Worm (Caenorhabditis elegans) whole organism, young adult: ENCODE measurements around the gene npp-15.

Experiments
- C17E4.6 ChIP-seq: fragments of 200-800 bp; sonication (Bioruptor generic); IDR thresholded peaks from 2 replicates; pipeline ENCODE4 v1.3.6; 2022; ENCODE audit warnings: missing genetic modification reagents, missing genetic modification characterization, missing compliant biosample characterization
- D2030.7 ChIP-seq: fragments of 200-800 bp; sonication (Bioruptor generic); IDR thresholded peaks from 2 replicates; pipeline ENCODE4 v1.3.6; 2022; ENCODE audit warnings: missing genetic modification reagents, missing genetic modification characterization, missing compliant biosample characterization
- F23B12.7 ChIP-seq: sonication (generic microtip); optimal IDR thresholded peaks from 2 replicates; lab custom pipeline; 2017; ENCODE audit warnings: missing genetic modification characterization, mild to moderate bottlenecking, missing compliant biosample characterization, antibody characterized with exemption, moderate library complexity; ENCODE audit not compliant: insufficient read depth
- F33H1.4 ChIP-seq: fragments of 200-800 bp; sonication (Bioruptor generic); IDR thresholded peaks from 2 replicates; pipeline ENCODE4 v1.3.6; 2022; ENCODE audit warnings: missing genetic modification reagents, missing genetic modification characterization, missing compliant biosample characterization
- F37B4.10 ChIP-seq: fragments of 200-800 bp; sonication (Bioruptor generic); IDR thresholded peaks from 2 replicates; pipeline ENCODE4 v1.3.6; 2022; ENCODE audit warnings: missing genetic modification characterization, missing compliant biosample characterization
- K12H6.12 ChIP-seq: fragments of 200-800 bp; sonication (Bioruptor generic); optimal IDR thresholded peaks from 2 replicates; lab custom pipeline; 2018; ENCODE audit warnings: mild to moderate bottlenecking, missing genetic modification characterization, missing compliant biosample characterization
- Y53F4B.3 ChIP-seq: fragments of 200-800 bp; sonication (Bioruptor generic); IDR thresholded peaks from 2 replicates; pipeline ENCODE4 v1.3.6; 2022; ENCODE audit warnings: missing genetic modification reagents, missing genetic modification characterization, missing compliant biosample characterization
- Y56A3A.18 ChIP-seq: fragments of 200-800 bp; sonication (Bioruptor generic); IDR thresholded peaks from 2 replicates; pipeline ENCODE4 v1.3.6; 2022; ENCODE audit warnings: missing genetic modification reagents, missing genetic modification characterization, missing compliant biosample characterization
- attf-3 ChIP-seq: fragments of 200-800 bp; sonication (Bioruptor generic); conservative IDR thresholded peaks from 2 replicates; pipeline ENCODE4 v1.3.6; 2022; ENCODE audit warnings: missing genetic modification reagents, missing genetic modification characterization, missing compliant biosample characterization
- attf-5 ChIP-seq: fragments of 200-800 bp; sonication (Bioruptor generic); optimal IDR thresholded peaks from 2 replicates; lab custom pipeline; 2018; ENCODE audit warnings: mild to moderate bottlenecking, missing genetic modification characterization, missing compliant biosample characterization
- bed-2 ChIP-seq: fragments of 200-800 bp; sonication (Bioruptor generic); IDR thresholded peaks from 2 replicates; pipeline ENCODE4 v1.3.6; 2022; ENCODE audit warnings: missing genetic modification reagents, missing genetic modification characterization, missing compliant biosample characterization
- cebp-1 ChIP-seq, 2 experiments: fragments of 200-800 bp in 1 of 2; sonication (Bioruptor generic) in 1 of 2; sonication (generic microtip) in 1 of 2; IDR thresholded peaks in 1 of 2; optimal IDR thresholded peaks in 1 of 2; 2 replicates each; pipeline versions ENCODE4 v1.3.6 to Lab custom; 2017 to 2022; ENCODE audit warnings: missing compliant biosample characterization in 2 of 2, missing genetic modification characterization in 2 of 2, mild to moderate bottlenecking in 1 of 2, missing genetic modification reagents in 1 of 2, moderate library complexity in 1 of 2
- ceh-79 ChIP-seq: sonication (generic microtip); optimal IDR thresholded peaks from 2 replicates; lab custom pipeline; 2017; ENCODE audit warnings: mild to moderate bottlenecking, missing genetic modification characterization, missing compliant biosample characterization
- dpl-1 ChIP-seq: fragments of 150-350 bp; optimal IDR thresholded peaks from 2 replicates; lab custom pipeline; 2014; ENCODE audit warnings: missing biosample characterization, missing genetic modification reagents, missing genetic modification characterization
- efl-1 ChIP-seq: fragments of 150-350 bp; optimal IDR thresholded peaks from 2 replicates; lab custom pipeline; 2014; ENCODE audit warnings: missing biosample characterization, missing genetic modification reagents, missing genetic modification characterization
- ekl-4 ChIP-seq: fragments of 200-800 bp; sonication (Bioruptor generic); IDR thresholded peaks from 2 replicates; pipeline ENCODE4 v1.3.6; 2022; ENCODE audit warnings: missing genetic modification reagents, missing genetic modification characterization, missing compliant biosample characterization
- fkh-3 ChIP-seq: sonication (generic microtip); optimal IDR thresholded peaks from 2 replicates; lab custom pipeline; 2016; ENCODE audit warnings: mild to moderate bottlenecking, missing genetic modification characterization, missing compliant biosample characterization
- gei-17 ChIP-seq: fragments of 200-800 bp; sonication (Bioruptor generic); optimal IDR thresholded peaks from 2 replicates; lab custom pipeline; 2018; ENCODE audit warnings: mild to moderate bottlenecking, missing genetic modification characterization, missing compliant biosample characterization
- hlh-26 ChIP-seq: fragments of 200-800 bp; sonication (Bioruptor generic); conservative IDR thresholded peaks from 2 replicates; pipeline ENCODE4 v1.3.6; 2022; ENCODE audit warnings: missing genetic modification reagents, missing genetic modification characterization, missing compliant biosample characterization
- hmg-20 ChIP-seq: fragments of 200-800 bp; sonication (Bioruptor generic); IDR thresholded peaks from 2 replicates; pipeline ENCODE4 v1.3.6; 2022; ENCODE audit warnings: missing genetic modification reagents, missing genetic modification characterization, missing compliant biosample characterization
- hrde-1 ChIP-seq: sonication (generic microtip); optimal IDR thresholded peaks from 2 replicates; lab custom pipeline; 2016; ENCODE audit warnings: missing genetic modification characterization, mild to moderate bottlenecking, missing compliant biosample characterization, moderate library complexity, missing genotype, missing genetic modification reagents, borderline replicate concordance
- hsf-1 ChIP-seq: fragments of 200-800 bp; sonication (Bioruptor generic); IDR thresholded peaks from 2 replicates; pipeline ENCODE4 v1.3.6; 2022; ENCODE audit warnings: missing genetic modification reagents, missing genetic modification characterization, missing compliant biosample characterization
- let-607 ChIP-seq, 2 experiments: fragments of 200-800 bp in 1 of 2; sonication (Bioruptor generic) in 1 of 2; sonication (generic microtip) in 1 of 2; optimal IDR thresholded peaks; 2 replicates each; lab custom pipeline; 2016 to 2018; ENCODE audit warnings: mild to moderate bottlenecking in 2 of 2, missing compliant biosample characterization in 2 of 2, missing genetic modification characterization in 2 of 2, moderate library complexity in 2 of 2, missing genotype in 1 of 2
- lin-26 ChIP-seq: fragments of 200-800 bp; sonication (Bioruptor generic); IDR thresholded peaks from 2 replicates; pipeline ENCODE4 v1.3.6; 2022; ENCODE audit warnings: missing genetic modification reagents, missing genetic modification characterization, missing compliant biosample characterization
- lin-54 ChIP-seq: fragments of 200-800 bp; sonication (Bioruptor generic); optimal IDR thresholded peaks from 2 replicates; lab custom pipeline; 2018; ENCODE audit warnings: mild to moderate bottlenecking, missing genetic modification characterization, missing compliant biosample characterization
- lsl-1 ChIP-seq: fragments of 200-800 bp; sonication (Bioruptor generic); optimal IDR thresholded peaks from 2 replicates; lab custom pipeline; 2018; ENCODE audit warnings: mild to moderate bottlenecking, missing genetic modification characterization, moderate library complexity, missing compliant biosample characterization
- madf-10 ChIP-seq: sonication (generic microtip); optimal IDR thresholded peaks from 2 replicates; lab custom pipeline; 2016; ENCODE audit warnings: mild to moderate bottlenecking, missing genetic modification characterization, missing compliant biosample characterization
- madf-6 ChIP-seq: fragments of 200-800 bp; sonication (Bioruptor generic); IDR thresholded peaks from 2 replicates; pipeline ENCODE4 v1.3.6; 2022; ENCODE audit warnings: missing genetic modification reagents, missing genetic modification characterization, missing compliant biosample characterization
- madf-8 ChIP-seq: fragments of 200-800 bp; sonication (Bioruptor generic); conservative IDR thresholded peaks from 2 replicates; pipeline ENCODE4 v1.3.6; 2022; ENCODE audit warnings: missing genetic modification reagents, missing genetic modification characterization, missing compliant biosample characterization
- mcd-1 ChIP-seq: fragments of 200-800 bp; sonication (Bioruptor generic); IDR thresholded peaks from 2 replicates; pipeline ENCODE4 v1.3.6; 2022; ENCODE audit warnings: missing genetic modification reagents, missing genetic modification characterization, missing compliant biosample characterization
- nhr-80 ChIP-seq: sonication (generic microtip); optimal IDR thresholded peaks from 2 replicates; lab custom pipeline; 2016; ENCODE audit warnings: missing genetic modification characterization, missing compliant biosample characterization
- rec-8 ChIP-seq, 2 experiments: sonication (generic microtip); optimal IDR thresholded peaks; 2 replicates each; lab custom pipeline; 2016; ENCODE audit warnings: mild to moderate bottlenecking in 2 of 2, missing genetic modification characterization in 2 of 2, missing genetic modification reagents in 2 of 2, missing genotype in 2 of 2, missing biosample characterization in 1 of 2, missing compliant biosample characterization in 1 of 2, moderate library complexity in 1 of 2
- rpc-1 ChIP-seq, 2 experiments: fragments of 150-350 bp in 1 of 2; sonication (generic microtip) in 1 of 2; optimal IDR thresholded peaks; 2 replicates each; lab custom pipeline; 2014 to 2018; ENCODE audit warnings: missing biosample characterization in 1 of 2, missing genetic modification characterization in 1 of 2, missing genetic modification reagents in 1 of 2, missing genotype in 1 of 2
- snpc-1.1 ChIP-seq: sonication (generic microtip); optimal IDR thresholded peaks from 2 replicates; lab custom pipeline; 2017; ENCODE audit warnings: missing genetic modification characterization, mild to moderate bottlenecking, missing compliant biosample characterization, antibody characterized with exemption, moderate library complexity, missing genotype, missing genetic modification reagents; ENCODE audit not compliant: insufficient read depth
- tbp1 ChIP-seq: fragments of 200-800 bp; sonication (Bioruptor generic); optimal IDR thresholded peaks from 2 replicates; lab custom pipeline; 2018; ENCODE audit warnings: mild to moderate bottlenecking, missing genetic modification characterization, missing compliant biosample characterization
- unc-130 ChIP-seq: sonication (generic microtip); optimal IDR thresholded peaks from 2 replicates; lab custom pipeline; 2016; ENCODE audit warnings: missing genetic modification reagents, missing genetic modification characterization, missing compliant biosample characterization
- xnd-1 ChIP-seq: sonication (generic microtip); optimal IDR thresholded peaks from 2 replicates; lab custom pipeline; 2016; ENCODE audit warnings: missing genotype, missing genetic modification reagents, missing genetic modification characterization, missing compliant biosample characterization
- ztf-18 ChIP-seq: sonication (generic microtip); optimal IDR thresholded peaks from 2 replicates; lab custom pipeline; 2016; ENCODE audit warnings: missing genotype, mild to moderate bottlenecking, missing genetic modification characterization, missing compliant biosample characterization
- ztf-28 ChIP-seq: fragments of 200-800 bp; sonication (Bioruptor generic); IDR thresholded peaks from 2 replicates; pipeline ENCODE4 v1.3.6; 2022; ENCODE audit warnings: missing genetic modification reagents, missing genetic modification characterization, missing compliant biosample characterization

npp-15 gene

ce11 chrIII:7928549-7929129 is at the start of gene npp-15, which contains the start of gene C29E4.13:
TSS of gene npp-15 (plus strand) at chrIII:7929043.
TSS of gene C29E4.13 (minus strand) at chrIII:7928717.
- TF ChIP-seq efl-1 (GFP tag; lab: Kevin White, UChicago) = peak; percentile 87
- peak; percentile 9 for TF ChIP-seq unc-130
- peak; percentile 53; the same call in 1 of the 2 replicates for TF ChIP-seq attf-3 (GFP tag; lab: Robert Waterston, UW)
- TF ChIP-seq lsl-1 = peak; percentile 73
- peak; percentile 46 for TF ChIP-seq attf-5 (GFP tag; lab: Kevin White, UChicago)
- no peak for TF ChIP-seq C17E4.6 (GFP tag; lab: Robert Waterston, UW)
- TF ChIP-seq gei-17 (GFP tag; lab: Kevin White, UChicago) = no peak
- TF ChIP-seq rec-8 (tag; optimal IDR thresholded peaks at IDR 0.05; lab: Kevin White, UChicago) = no peak
- TF ChIP-seq nhr-80 (tag; lab: Kevin White, UChicago) = peak; percentile 15
- no peak for TF ChIP-seq hsf-1 (GFP tag; lab: Robert Waterston, UW)
- TF ChIP-seq cebp-1 (GFP tag; IDR thresholded peaks at IDR 0.05; lab: Robert Waterston, UW) = no peak
- TF ChIP-seq cebp-1 (tag; optimal IDR thresholded peaks at IDR 0.05; lab: Kevin White, UChicago) = peak; percentile 18
- TF ChIP-seq hlh-26 (GFP tag; lab: Robert Waterston, UW) = no peak
- peak; percentile 90 for TF ChIP-seq ztf-18 (tag; lab: Kevin White, UChicago)
- TF ChIP-seq dpl-1 (GFP tag; lab: Kevin White, UChicago) = peak; percentile 72
- TF ChIP-seq xnd-1 (tag; lab: Kevin White, UChicago) = peak; percentile 60
- peak; percentile 55 for TF ChIP-seq madf-8
- TF ChIP-seq D2030.7 (GFP tag; lab: Robert Waterston, UW) = peak; percentile 50
- TF ChIP-seq lin-26 (GFP tag; lab: Robert Waterston, UW) = no peak
- no peak for TF ChIP-seq ztf-28 (GFP tag; lab: Robert Waterston, UW)
- no peak for TF ChIP-seq Y56A3A.18 (GFP tag; lab: Robert Waterston, UW)
- TF ChIP-seq lin-54 (GFP tag; lab: Kevin White, UChicago) = peak; percentile 55
- TF ChIP-seq Y53F4B.3 = no peak
- no peak for TF ChIP-seq mcd-1 (GFP tag; lab: Robert Waterston, UW)
- peak; percentile 82 for TF ChIP-seq F33H1.4 (GFP tag; lab: Robert Waterston, UW)
- TF ChIP-seq tbp1 (GFP tag; lab: Kevin White, UChicago) = peak; percentile 1
- TF ChIP-seq madf-6 (GFP tag; lab: Robert Waterston, UW) = peak; percentile 80
- TF ChIP-seq rpc-1 (optimal IDR thresholded peaks at IDR 0.05; lab: Kevin White, UChicago) = no peak
- no peak for TF ChIP-seq rpc-1 (tag; optimal IDR thresholded peaks at IDR 0.05; lab: Kevin White, UChicago)

- TF ChIP-seq snpc-1.1 (tag; lab: Kevin White, UChicago) (no peak), cebp-1 (GFP tag; IDR thresholded peaks at IDR 0.05; lab: Robert Waterston, UW) (no peak), cebp-1 (tag; optimal IDR thresholded peaks at IDR 0.05; lab: Kevin White, UChicago) (peak; percentile 68), K12H6.12 (tag; lab: Kevin White, UChicago) (no peak)
These were observed 48.6 kb upstream of the npp-15 start for ce11 chrIII:7880132-7880715.

- no peak for TF ChIP-seq hmg-20 (GFP tag; lab: Robert Waterston, UW)
- TF ChIP-seq madf-10 (tag; lab: Kevin White, UChicago) = no peak
- no peak for TF ChIP-seq ekl-4
- TF ChIP-seq bed-2 = no peak
- TF ChIP-seq F23B12.7 (tag; lab: Kevin White, UChicago) = no peak
- TF ChIP-seq fkh-3 (tag; lab: Kevin White, UChicago) = no peak
- no peak for TF ChIP-seq hrde-1 (tag; lab: Kevin White, UChicago)
- no peak for TF ChIP-seq lin-54 (GFP tag; lab: Kevin White, UChicago)
- no peak for TF ChIP-seq F37B4.10 (GFP tag; lab: Robert Waterston, UW)
- TF ChIP-seq ztf-28 (GFP tag; lab: Robert Waterston, UW) = no peak
- no peak for TF ChIP-seq let-607 (tag; optimal IDR thresholded peaks at IDR 0.05; lab: Kevin White, UChicago)
- no peak for TF ChIP-seq ceh-79
- TF ChIP-seq, all 124 proteins: peak for 0
These were observed 45.9 kb upstream of the npp-15 start, which contains the start of gene ZK688.9 for ce11 chrIII:7882900-7883299. TSS of gene ZK688.9 (minus strand) at chrIII:7883000.
